Worm (Caenorhabditis elegans) whole organism, dauer: ENCODE results near the gene T01D1.7.

ENCODE experiments used
- unc-62 ChIP-seq: sonication (generic microtip); optimal IDR thresholded peaks from 2 replicates; lab custom pipeline; 2017; ENCODE audit warnings: missing biosample characterization, missing genetic modification reagents, missing genetic modification characterization

The T01D1.7 gene

DNA sequence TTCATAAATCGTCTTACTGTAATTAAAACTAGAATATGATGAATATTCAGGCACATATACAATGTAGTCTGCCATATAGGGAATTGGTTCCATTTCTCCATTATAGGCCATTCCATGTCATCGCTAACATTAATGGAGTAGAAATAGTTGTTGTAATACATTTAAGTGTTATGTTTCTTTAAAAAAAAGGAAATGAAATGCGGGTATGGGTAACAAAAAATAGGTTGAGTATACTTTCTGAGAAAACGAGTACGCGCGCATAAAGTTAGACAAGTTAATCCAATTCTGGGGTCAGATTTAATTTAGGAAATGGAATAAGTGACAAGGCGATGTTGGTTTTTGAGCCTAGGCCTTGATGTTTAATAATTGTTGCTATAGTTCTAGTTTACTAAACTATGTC lies at the start of gene T01D1.7:
T01D1.7 (minus strand) TSS at position 101 of the 400 bp plus-strand sequence.
- TF ChIP-seq unc-62 (GFP tag; lab: Kevin White, UChicago) = no peak

DNA sequence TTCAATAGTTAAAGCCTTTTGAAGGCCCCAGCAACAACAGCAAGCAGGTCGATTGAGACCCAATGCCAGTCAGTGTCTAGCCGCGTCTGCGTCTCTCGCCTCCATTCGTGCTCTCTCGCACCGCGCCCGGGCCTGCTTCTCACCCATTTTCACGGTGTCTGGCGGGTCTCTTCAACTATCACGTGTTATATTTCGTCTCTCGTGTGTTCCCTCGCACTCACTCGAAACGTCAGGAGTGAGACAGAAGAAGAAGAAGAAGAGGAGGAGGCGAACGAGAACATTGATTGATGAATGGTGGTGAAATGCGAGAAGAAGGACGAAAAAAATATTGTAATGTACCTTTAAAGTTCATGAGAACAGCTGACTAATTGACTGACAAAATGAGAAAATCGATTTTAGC lies 47.6 kb upstream of the T01D1.7 start:
- TF ChIP-seq unc-62 (GFP tag; lab: Kevin White, UChicago) = no peak

DNA sequence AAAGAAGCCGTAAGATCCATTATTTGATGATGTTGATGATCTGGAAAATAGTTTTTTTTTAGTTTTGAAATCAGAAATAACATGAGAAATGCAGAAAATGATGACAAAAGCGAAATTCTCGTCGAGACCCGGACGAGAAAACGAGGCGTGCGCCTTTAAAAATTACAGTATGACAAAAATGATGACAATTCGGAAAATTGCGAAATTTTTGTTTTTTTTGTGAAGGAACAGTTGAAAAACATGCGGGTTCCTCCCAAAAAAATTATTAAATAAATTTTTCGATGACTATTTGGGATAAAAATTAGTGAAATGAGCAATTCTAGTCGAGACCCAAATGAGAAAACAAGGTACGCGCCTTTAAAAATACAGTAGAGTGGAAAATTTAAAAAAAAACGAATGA lies 47.0 kb upstream of the T01D1.7 start, which contains the start of gene ubxn-3:
ubxn-3 (minus strand) TSS at position 66 of the 400 bp plus-strand sequence.
- TF ChIP-seq unc-62 (GFP tag; lab: Kevin White, UChicago) = no peak

DNA sequence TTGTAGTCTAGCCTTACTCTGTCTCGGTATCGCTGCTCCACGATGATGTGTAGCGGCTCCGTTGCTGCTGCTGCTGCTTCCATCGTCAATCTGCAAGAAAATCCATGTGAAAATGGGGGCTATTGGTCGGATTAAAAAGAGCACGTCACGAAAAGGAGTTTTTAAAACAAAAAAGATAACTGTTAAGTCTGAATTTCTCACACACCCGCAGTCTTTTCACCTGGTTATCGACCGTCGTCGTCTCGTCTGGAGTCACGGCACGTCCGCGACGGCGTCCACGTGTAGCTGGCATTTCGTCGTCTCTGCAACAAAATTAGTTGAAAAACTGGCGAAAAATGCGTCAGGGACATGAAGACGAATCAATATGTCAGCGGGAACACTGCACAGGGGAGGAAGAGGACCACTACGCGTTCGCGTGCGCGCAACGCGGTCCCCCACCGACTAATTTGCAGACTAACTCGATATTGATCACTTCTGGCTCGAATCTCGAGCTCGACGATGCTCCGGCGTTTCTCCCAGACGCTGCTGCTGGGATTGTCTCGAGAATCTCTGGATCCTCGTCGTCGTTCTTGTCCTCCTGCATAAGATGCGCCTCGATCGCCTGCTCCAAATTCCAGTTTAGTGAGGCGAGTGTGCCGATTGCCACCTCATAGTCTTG lies 46.4 kb upstream of the T01D1.7 start:
- no peak for TF ChIP-seq unc-62 (GFP tag; lab: Kevin White, UChicago)

ce11 chrII:217308-217707 lies 43.7 kb upstream of the T01D1.7 start:
- TF ChIP-seq unc-62 (GFP tag; lab: Kevin White, UChicago) = no peak

DNA sequence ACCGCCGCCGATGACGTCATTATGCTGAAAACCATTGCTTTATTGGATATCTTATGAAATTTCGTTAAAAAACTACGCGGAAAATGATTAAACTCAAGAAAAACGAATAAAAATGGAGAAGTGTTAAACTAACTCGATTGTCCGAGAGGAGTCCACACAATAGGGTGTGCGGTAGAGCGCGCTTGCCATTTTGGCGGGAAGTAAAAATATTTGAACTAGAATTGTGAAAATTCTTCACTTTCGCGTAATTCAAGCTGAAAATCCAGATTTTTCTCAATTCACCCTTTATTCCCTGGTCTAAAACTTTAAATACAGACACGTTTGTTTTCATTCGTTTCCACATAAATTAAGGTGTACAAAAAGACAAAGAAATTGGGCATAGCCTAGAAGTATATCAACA lies 43.0 kb upstream of the T01D1.7 start, which contains the start of gene F48A11.4:
F48A11.4 (minus strand) TSS at position 24 of the 400 bp plus-strand sequence.
- TF ChIP-seq unc-62 (GFP tag; lab: Kevin White, UChicago) = no peak

- no peak for TF ChIP-seq unc-62 (GFP tag; lab: Kevin White, UChicago)
These were observed 34.5 kb upstream of the T01D1.7 start for ce11 chrII:208097-208496.

- TF ChIP-seq unc-62 (GFP tag; lab: Kevin White, UChicago) = no peak
These were observed 23.1 kb upstream of the T01D1.7 start, which contains the start of gene chs-2 for ce11 chrII:196685-197084. Gene chs-2 (plus strand): TSS chrII:196985.

DNA sequence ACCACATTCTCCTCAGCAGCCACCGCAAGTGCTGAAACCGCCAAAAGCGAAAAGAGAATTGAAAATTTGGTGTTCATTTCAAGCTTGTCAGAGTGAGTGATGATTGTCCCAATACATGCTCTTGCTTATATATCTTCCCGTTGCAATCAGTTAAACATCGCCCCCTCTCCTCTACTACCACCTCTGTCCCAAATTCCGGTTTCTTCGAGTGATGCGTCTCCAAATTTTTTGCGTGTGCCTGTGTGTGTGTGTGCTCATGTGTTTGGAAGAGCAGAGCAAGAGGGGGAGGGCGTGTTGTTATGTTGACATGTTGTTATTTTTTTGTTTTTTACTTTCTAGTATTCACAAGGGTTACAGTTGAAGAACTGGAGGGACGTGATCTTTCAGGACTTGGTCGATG lies 20.9 kb upstream of the T01D1.7 start, which contains the start of gene abu-11:
abu-11 (minus strand) TSS at position 101 of the 400 bp plus-strand sequence.
- no peak for TF ChIP-seq unc-62 (GFP tag; lab: Kevin White, UChicago)

DNA sequence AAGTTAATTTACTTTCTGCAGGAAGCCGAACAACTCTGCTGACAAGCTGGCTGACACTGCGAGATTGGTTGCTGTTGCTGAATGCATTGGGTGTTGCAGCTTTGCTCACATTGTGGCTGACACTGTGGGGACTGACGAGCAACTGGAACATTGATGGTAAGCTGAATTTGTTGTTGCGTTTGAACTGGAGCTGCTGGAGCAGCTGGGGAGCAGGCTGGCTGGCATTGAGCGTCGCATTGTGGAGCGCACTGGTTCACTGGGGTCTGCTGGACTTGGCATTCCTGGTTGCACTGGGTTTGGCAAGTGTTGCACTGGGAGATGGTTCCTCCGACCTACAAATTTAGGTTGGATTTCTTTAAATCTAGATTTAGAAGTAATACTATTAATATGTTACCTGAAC lies 19.0 kb upstream of the T01D1.7 start:
- no peak for TF ChIP-seq unc-62 (GFP tag; lab: Kevin White, UChicago)

DNA sequence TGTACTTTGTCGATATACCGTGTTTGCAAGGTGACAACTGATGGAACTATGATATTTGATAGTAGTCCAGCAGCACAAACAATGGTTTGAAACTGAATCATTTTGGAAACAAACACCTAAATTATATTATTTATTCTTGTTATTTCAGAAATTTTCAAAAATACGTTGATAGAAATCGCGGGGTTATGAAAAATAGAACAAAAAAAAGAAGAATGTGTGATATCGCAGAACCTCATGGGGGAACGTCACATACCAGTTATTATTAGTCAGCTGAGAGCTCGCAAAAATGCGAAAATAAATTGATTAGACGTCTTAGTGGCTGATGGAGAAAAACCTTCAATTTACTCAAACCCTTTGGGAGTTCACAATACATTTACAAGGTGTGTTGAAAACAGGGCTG lies 15.4 kb upstream of the T01D1.7 start, which contains the start of gene T01D1.5:
T01D1.5 (minus strand) TSS at position 101 of the 400 bp plus-strand sequence.
- no peak for TF ChIP-seq unc-62 (GFP tag; lab: Kevin White, UChicago)

DNA sequence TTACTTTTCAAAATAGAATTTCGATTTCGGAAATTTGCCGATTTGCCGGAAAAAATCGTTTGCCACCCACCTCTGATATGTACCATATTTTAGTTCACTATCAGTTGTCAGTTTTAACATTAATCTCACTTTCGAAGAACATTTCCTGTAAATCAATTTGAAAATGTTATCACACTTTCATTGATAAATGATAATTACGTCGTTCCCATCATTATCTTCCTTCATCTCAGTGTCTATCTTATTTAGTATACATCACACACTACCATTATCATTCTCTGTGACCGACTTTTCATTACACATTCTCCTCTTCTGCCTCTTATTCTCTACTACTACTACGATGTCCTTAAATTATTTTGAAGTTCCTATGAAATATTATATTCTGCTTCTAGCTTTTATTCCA lies 12.9 kb upstream of the T01D1.7 start, which contains the start of gene T01D1.8:
T01D1.8 (plus strand) TSS at position 236 of the 400 bp plus-strand sequence.
- no peak for TF ChIP-seq unc-62 (GFP tag; lab: Kevin White, UChicago)

DNA sequence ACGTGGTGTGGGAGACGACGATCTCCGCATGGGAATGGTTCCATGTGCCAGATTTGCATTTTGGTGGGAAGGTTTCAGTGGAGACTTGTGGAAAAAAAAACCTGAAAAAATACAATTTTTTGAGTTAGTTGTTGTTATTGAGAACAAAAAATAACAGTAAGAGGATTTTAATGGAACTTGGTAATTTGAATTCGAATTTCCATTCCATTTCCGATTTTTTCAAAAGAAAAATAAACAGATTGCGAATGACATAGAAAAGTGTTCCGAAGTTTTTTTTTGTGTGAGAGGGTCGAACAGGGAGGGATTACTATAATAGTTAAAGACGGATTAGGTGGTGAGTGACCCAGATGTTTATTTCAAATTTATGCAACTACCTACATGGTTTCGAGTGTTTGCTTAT lies 5.4 kb upstream of the T01D1.7 start, which contains the start of gene T01D1.4:
T01D1.4 (minus strand) TSS at position 101 of the 400 bp plus-strand sequence.
- TF ChIP-seq unc-62 (GFP tag; lab: Kevin White, UChicago) = no peak

DNA sequence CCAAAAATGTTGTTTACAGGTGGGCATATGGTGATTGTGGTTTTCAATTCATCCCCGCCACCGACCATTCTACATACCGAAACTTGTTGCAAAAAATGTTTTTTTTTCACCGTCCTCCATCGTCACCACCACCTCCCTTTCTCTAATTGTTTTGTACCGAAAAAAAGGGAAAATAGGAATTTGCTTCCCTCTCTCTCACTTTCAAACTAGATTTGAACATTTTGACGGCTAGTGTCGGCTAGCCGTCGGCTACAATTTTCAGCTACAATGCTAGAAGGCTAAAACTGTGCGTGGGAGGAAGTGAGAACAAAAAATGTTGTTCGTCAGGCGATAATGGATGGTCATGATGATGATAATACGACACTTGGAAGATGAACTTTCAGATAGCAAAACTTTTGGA lies 4.6 kb upstream of the T01D1.7 start:
- no peak for TF ChIP-seq unc-62 (GFP tag; lab: Kevin White, UChicago)

ce11 chrII:176622-177021 lies 3.0 kb upstream of the T01D1.7 start:
- TF ChIP-seq unc-62 (GFP tag; lab: Kevin White, UChicago) = no peak

- TF ChIP-seq unc-62 (GFP tag; lab: Kevin White, UChicago) = no peak
These were observed 2.3 kb upstream of the T01D1.7 start, which contains the start of gene T01D1.3 for ce11 chrII:175868-176267. Gene T01D1.3 (minus strand): TSS chrII:175968.

- no peak for TF ChIP-seq unc-62 (GFP tag; lab: Kevin White, UChicago)
These were observed 10.3 kb downstream of the T01D1.7 start for ce11 chrII:163229-163628.
